Worm (Caenorhabditis elegans) whole organism, L4 larva: Measurements from ENCODE around the gene ZK742.6.

Experiments used
- Y48G9A.11 ChIP-seq: fragments of 200-800 bp; sonication (Bioruptor generic); IDR thresholded peaks from 2 replicates; pipeline ENCODE4 v1.3.6; 2022; ENCODE audit warnings: missing genetic modification reagents, missing genetic modification characterization, missing compliant biosample characterization
- Y5F2A.4 ChIP-seq: fragments of 200-800 bp; sonication (Bioruptor generic); optimal IDR thresholded peaks from 2 replicates; lab custom pipeline; 2018; ENCODE audit warnings: mild to moderate bottlenecking, missing genetic modification characterization, missing compliant biosample characterization
- Y75B8A.6 ChIP-seq: fragments of 200-800 bp; sonication (Bioruptor generic); IDR thresholded peaks from 2 replicates; pipeline ENCODE4 v1.3.6; 2022; ENCODE audit warnings: missing genetic modification reagents, missing genetic modification characterization, missing compliant biosample characterization
- ZK337.2 ChIP-seq: fragments of 200-800 bp; sonication (Bioruptor generic); IDR thresholded peaks from 2 replicates; pipeline ENCODE4 v1.3.6; 2022; ENCODE audit warnings: missing genetic modification reagents, missing genetic modification characterization, missing compliant biosample characterization
- ZK546.5 ChIP-seq, 2 experiments: sonication (generic microtip); optimal IDR thresholded peaks; 2 replicates each; lab custom pipeline; 2017; ENCODE audit warnings: missing biosample characterization in 2 of 2, missing genetic modification characterization in 2 of 2
- aha-1 ChIP-seq: fragments of 150-350 bp; peaks from one replicate; lab custom pipeline; 2014; ENCODE audit warnings: missing biosample characterization, missing genetic modification characterization
- ama-1 ChIP-seq: fragments of 150-350 bp; optimal IDR thresholded peaks from 2 replicates; lab custom pipeline; 2014; ENCODE audit warnings: inconsistent platforms, mixed read lengths
- ceh-28 ChIP-seq: fragments of 150-350 bp; optimal IDR thresholded peaks from 2 replicates; lab custom pipeline; 2014; ENCODE audit warnings: missing biosample characterization, missing genetic modification reagents, missing genetic modification characterization
- ceh-44 ChIP-seq: fragments of 200-800 bp; sonication (Bioruptor generic); IDR thresholded peaks from 2 replicates; pipeline ENCODE4 v1.3.6; 2022; ENCODE audit warnings: missing genetic modification reagents, missing genetic modification characterization, missing compliant biosample characterization
- ceh-62 ChIP-seq: sonication (generic microtip); optimal IDR thresholded peaks from 2 replicates; lab custom pipeline; 2017; ENCODE audit warnings: missing biosample characterization, missing genetic modification characterization
- ceh-82 ChIP-seq: sonication (generic microtip); optimal IDR thresholded peaks from 2 replicates; lab custom pipeline; 2017; ENCODE audit warnings: missing biosample characterization, missing genetic modification characterization
- ces-1 ChIP-seq: fragments of 150-350 bp; sonication (generic microtip); optimal IDR thresholded peaks from 4 replicates; lab custom pipeline; 2014; ENCODE audit warnings: missing biosample characterization, missing genetic modification reagents, missing genetic modification characterization
- daf-12 ChIP-seq: fragments of 150-350 bp; optimal IDR thresholded peaks from 2 replicates; lab custom pipeline; 2014; ENCODE audit warnings: missing biosample characterization, missing genetic modification reagents, missing genetic modification characterization
- dmd-6 ChIP-seq: fragments of 200-800 bp; sonication (Bioruptor generic); IDR thresholded peaks from 2 replicates; pipeline ENCODE4 v1.3.6; 2022; ENCODE audit warnings: missing genetic modification reagents, missing genetic modification characterization, missing compliant biosample characterization
- dve-1 ChIP-seq: sonication (generic microtip); optimal IDR thresholded peaks from 2 replicates; lab custom pipeline; 2017; ENCODE audit warnings: antibody characterized with exemption, mild to moderate bottlenecking, missing genetic modification characterization, missing compliant biosample characterization; ENCODE audit not compliant: insufficient read depth
- fos-1 ChIP-seq: fragments of 150-350 bp; optimal IDR thresholded peaks from 2 replicates; lab custom pipeline; 2014; ENCODE audit warnings: missing biosample characterization, missing genetic modification characterization
- hif-1 ChIP-seq, 2 experiments: sonication (generic microtip); optimal IDR thresholded peaks; 2 replicates each; lab custom pipeline; 2016 to 2017; ENCODE audit warnings: missing compliant biosample characterization in 2 of 2, missing genetic modification characterization in 2 of 2, missing genetic modification reagents in 2 of 2, missing genotype in 2 of 2, mild to moderate bottlenecking in 1 of 2
- hlh-30 ChIP-seq: sonication (generic microtip); optimal IDR thresholded peaks from 2 replicates; lab custom pipeline; 2017; ENCODE audit warnings: antibody characterized with exemption, mild to moderate bottlenecking, missing genetic modification characterization, missing compliant biosample characterization; ENCODE audit not compliant: insufficient read depth
- jun-1 ChIP-seq: fragments of 150-350 bp; optimal IDR thresholded peaks from 2 replicates; lab custom pipeline; 2014; ENCODE audit warnings: missing biosample characterization, missing genetic modification reagents, missing genetic modification characterization
- lim-7 ChIP-seq: fragments of 200-800 bp; sonication (Bioruptor generic); IDR thresholded peaks from 2 replicates; pipeline ENCODE4 v1.3.6; 2022; ENCODE audit warnings: missing genetic modification characterization, missing compliant biosample characterization
- lin-13 ChIP-seq: fragments of 150-350 bp; optimal IDR thresholded peaks from 2 replicates; lab custom pipeline; 2014; ENCODE audit warnings: missing biosample characterization, missing genetic modification reagents, missing genetic modification characterization
- lin-38 ChIP-seq: fragments of 200-800 bp; sonication (Bioruptor generic); IDR thresholded peaks from 2 replicates; pipeline ENCODE4 v1.3.6; 2022; ENCODE audit warnings: missing genetic modification reagents, missing genetic modification characterization, missing compliant biosample characterization
- lir-3 ChIP-seq: sonication (generic microtip); optimal IDR thresholded peaks from 2 replicates; lab custom pipeline; 2016; ENCODE audit warnings: mild to moderate bottlenecking, missing genetic modification characterization, missing compliant biosample characterization
- madf-5 ChIP-seq, 2 experiments: fragments of 200-800 bp; sonication (Bioruptor generic); IDR thresholded peaks; 2 replicates each; pipeline ENCODE4 v1.3.6; 2022; ENCODE audit warnings: missing compliant biosample characterization in 2 of 2, missing genetic modification characterization in 2 of 2
- madf-9 ChIP-seq: fragments of 200-800 bp; sonication (Bioruptor generic); conservative IDR thresholded peaks from 2 replicates; pipeline ENCODE4 v1.3.6; 2022; ENCODE audit warnings: missing genetic modification reagents, missing genetic modification characterization, missing compliant biosample characterization
- mdl-1 ChIP-seq, 2 experiments: fragments of 150-350 bp in 1 of 2; sonication (generic microtip) in 1 of 2; optimal IDR thresholded peaks; 2 replicates each; lab custom pipeline; 2014 to 2017; ENCODE audit warnings: missing biosample characterization in 2 of 2, missing genetic modification characterization in 2 of 2
- mdt-29 ChIP-seq: fragments of 200-800 bp; sonication (Bioruptor generic); IDR thresholded peaks from 2 replicates; pipeline ENCODE4 v1.3.6; 2022; ENCODE audit warnings: missing genetic modification reagents, missing genetic modification characterization, missing compliant biosample characterization
- mxl-2 ChIP-seq: fragments of 200-800 bp; sonication (Bioruptor generic); conservative IDR thresholded peaks from 2 replicates; pipeline ENCODE4 v1.3.6; 2022; ENCODE audit warnings: missing genetic modification reagents, missing genetic modification characterization, missing compliant biosample characterization
- mxl-3 ChIP-seq: fragments of 200-800 bp; sonication (Bioruptor generic); optimal IDR thresholded peaks from 2 replicates; lab custom pipeline; 2018; ENCODE audit warnings: mild to moderate bottlenecking, missing genetic modification characterization, missing compliant biosample characterization
- nhr-11 ChIP-seq: fragments of 150-350 bp; optimal IDR thresholded peaks from 2 replicates; lab custom pipeline; 2014; ENCODE audit warnings: missing biosample characterization, missing genetic modification characterization
- nhr-6 ChIP-seq: fragments of 150-350 bp; optimal IDR thresholded peaks from 2 replicates; lab custom pipeline; 2014; ENCODE audit warnings: missing biosample characterization, missing genetic modification characterization
- nhr-76 ChIP-seq: fragments of 150-350 bp; optimal IDR thresholded peaks from 2 replicates; lab custom pipeline; 2014; ENCODE audit warnings: missing biosample characterization, missing genetic modification characterization
- nhr-77 ChIP-seq: fragments of 150-350 bp; optimal IDR thresholded peaks from 2 replicates; lab custom pipeline; 2014; ENCODE audit warnings: missing biosample characterization, missing genetic modification characterization
- pha-4 ChIP-seq, 2 experiments: fragments of 150-350 bp in 1 of 2; fragments of 200-800 bp in 1 of 2; sonication (Bioruptor generic) in 1 of 2; IDR thresholded peaks in 1 of 2; optimal IDR thresholded peaks in 1 of 2; 2 replicates each; pipeline versions ENCODE4 v1.3.6 to Lab custom; 2014 to 2022; ENCODE audit warnings: missing genetic modification characterization in 2 of 2, missing genetic modification reagents in 2 of 2, missing biosample characterization in 1 of 2, missing compliant biosample characterization in 1 of 2
- pqm-1 ChIP-seq: sonication (generic microtip); optimal IDR thresholded peaks from 2 replicates; lab custom pipeline; 2017; ENCODE audit warnings: missing biosample characterization, missing genetic modification characterization
- saeg-2 ChIP-seq: fragments of 200-800 bp; sonication (Bioruptor generic); IDR thresholded peaks from 2 replicates; pipeline ENCODE4 v1.3.6; 2022; ENCODE audit warnings: missing genetic modification reagents, missing genetic modification characterization, missing compliant biosample characterization
- snpc-1.2 ChIP-seq: fragments of 200-800 bp; sonication (Bioruptor generic); IDR thresholded peaks from 2 replicates; pipeline ENCODE4 v1.3.6; 2022; ENCODE audit warnings: missing genetic modification reagents, missing genetic modification characterization, missing compliant biosample characterization
- spr-1 ChIP-seq: sonication (generic microtip); optimal IDR thresholded peaks from 2 replicates; lab custom pipeline; 2016; ENCODE audit warnings: mild to moderate bottlenecking, missing genetic modification characterization, missing compliant biosample characterization
- spr-3 ChIP-seq: fragments of 200-800 bp; sonication (Bioruptor generic); optimal IDR thresholded peaks from 2 replicates; lab custom pipeline; 2018; ENCODE audit warnings: mild to moderate bottlenecking, missing genetic modification characterization, missing compliant biosample characterization
- unc-130 ChIP-seq: sonication (generic microtip); optimal IDR thresholded peaks from 2 replicates; lab custom pipeline; 2016; ENCODE audit warnings: missing genetic modification reagents, missing genetic modification characterization, missing compliant biosample characterization
- vab-7 ChIP-seq: fragments of 200-800 bp; sonication (Bioruptor generic); IDR thresholded peaks from 2 replicates; pipeline ENCODE4 v1.3.6; 2022; ENCODE audit warnings: missing genetic modification reagents, missing genetic modification characterization, missing compliant biosample characterization
- zag-1 ChIP-seq: fragments of 150-350 bp; optimal IDR thresholded peaks from 2 replicates; lab custom pipeline; 2014; ENCODE audit warnings: missing biosample characterization, missing genetic modification characterization

The ZK742.6 gene

DNA sequence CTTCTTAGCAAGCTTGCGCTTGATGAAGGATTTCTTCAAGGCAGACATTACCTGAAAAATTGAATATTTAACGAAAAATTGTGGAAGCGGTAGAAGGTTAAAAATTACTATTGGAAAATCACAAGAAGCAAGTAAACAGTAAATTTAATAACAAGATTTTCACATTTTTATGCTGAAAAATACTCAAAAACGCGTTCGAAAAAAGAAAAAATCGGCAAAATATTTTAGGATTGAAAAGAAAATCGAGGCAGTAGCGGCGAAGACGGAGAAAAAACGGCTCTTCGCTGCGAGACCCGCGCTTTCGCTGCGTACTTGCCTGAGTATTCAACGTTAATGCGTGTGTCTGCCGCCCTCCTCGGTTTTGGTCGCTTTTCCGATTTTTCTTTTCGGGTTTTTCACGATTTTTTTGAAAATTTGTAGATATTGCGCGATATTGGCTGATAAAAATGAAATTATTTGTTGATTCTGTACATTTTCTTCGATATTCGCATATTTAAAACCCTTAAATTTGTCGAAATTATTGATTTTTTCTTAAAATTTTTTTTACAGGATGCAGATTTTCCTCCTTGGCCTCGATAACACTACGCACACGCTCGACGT is 38.6 kb downstream of the ZK742.6 start, which contains the start of the genes rpl-39 and rps-30 (continued):
- TF ChIP-seq ZK546.5 (tag; optimal IDR thresholded peaks at IDR 0.05; lab: Kevin White, UChicago) (no peak), vab-7 (0 out of 2 replicates have a peak, but pooled peaks have one; percentile 48), ces-1 (GFP tag; lab: Kevin White, UChicago) (no peak), Y75B8A.6 (GFP tag; lab: Robert Waterston, UW) (no peak), dve-1 (tag; lab: Kevin White, UChicago) (peak; percentile 83), saeg-2 (GFP tag; lab: Robert Waterston, UW) (no peak), fos-1 (no peak), mdt-29 (GFP tag; lab: Robert Waterston, UW) (no peak), hif-1 (tag; optimal IDR thresholded peaks at IDR 0.05; lab: Kevin White, UChicago) (peak in 1 of 2 experiments; percentile 83), Y5F2A.4 (GFP tag; lab: Kevin White, UChicago) (no peak), ama-1 (lab: Kevin White, UChicago) (peak; percentile 40), snpc-1.2 (GFP tag; lab: Robert Waterston, UW) (no peak), aha-1 (tag; lab: Kevin White, UChicago) (peak; percentile 48), nhr-6 (tag; lab: Kevin White, UChicago) (peak; percentile 88), madf-9 (0 out of 2 replicates have a peak, but pooled peaks have one; percentile 26), ceh-62 (no peak), dmd-6 (GFP tag; lab: Robert Waterston, UW) (peak; percentile 79), pha-4 (GFP tag; IDR thresholded peaks at IDR 0.05; lab: Robert Waterston, UW) (0 out of 2 replicates have a peak, but pooled peaks have one; percentile 38), pha-4 (tag; optimal IDR thresholded peaks at IDR 0.05; lab: Kevin White, UChicago) (peak; percentile 1), nhr-76 (tag; lab: Kevin White, UChicago) (no peak), ceh-28 (tag; lab: Kevin White, UChicago) (no peak), lir-3 (tag; lab: Kevin White, UChicago) (no peak), spr-3 (GFP tag; lab: Kevin White, UChicago) (no peak), lin-38 (GFP tag; lab: Robert Waterston, UW) (peak; percentile 80), mxl-2 (GFP tag; lab: Robert Waterston, UW) (no peak), jun-1 (peak; percentile 4), spr-1 (peak; percentile 69), unc-130 (GFP tag; lab: Kevin White, UChicago) (peak; percentile 52), lin-13 (GFP tag; lab: Kevin White, UChicago) (peak; percentile 77), nhr-77 (tag; lab: Kevin White, UChicago) (peak; percentile 96), ceh-44 (GFP tag; lab: Robert Waterston, UW) (no peak), nhr-11 (tag; lab: Kevin White, UChicago) (peak; percentile 87), pqm-1 (peak; percentile 11), ZK337.2 (GFP tag; lab: Robert Waterston, UW) (no peak), ceh-82 (tag; lab: Kevin White, UChicago) (no peak), daf-12 (tag; lab: Kevin White, UChicago) (no peak), madf-5 (GFP tag; IDR thresholded peaks at IDR 0.05; lab: Robert Waterston, UW) (no peak), lim-7 (GFP tag; lab: Robert Waterston, UW) (no peak), mdl-1 (tag; optimal IDR thresholded peaks at IDR 0.05; lab: Kevin White, UChicago) (peak in 1 of 2 experiments; percentile 58), Y48G9A.11 (GFP tag; lab: Robert Waterston, UW) (0 out of 2 replicates have a peak, but pooled peaks have one; percentile 53), mxl-3 (peak; percentile 46), zag-1 (tag; lab: Kevin White, UChicago) (no peak), hlh-30 (tag; lab: Kevin White, UChicago) (peak; percentile 78)
